Worm (Caenorhabditis elegans) whole organism, L2 larva: ENCODE data around the gene R03E9.2.

Experiments used
- C34F6.9 ChIP-seq: fragments of 150-350 bp; optimal IDR thresholded peaks from 2 replicates; lab custom pipeline; 2014; ENCODE audit warnings: missing biosample characterization, missing genetic modification characterization
- F13H6.1 ChIP-seq: sonication (generic microtip); optimal IDR thresholded peaks from 2 replicates; lab custom pipeline; 2016; ENCODE audit warnings: missing genetic modification characterization, missing compliant biosample characterization
- Y55F3AM.14 ChIP-seq: fragments of 200-800 bp; sonication (Bioruptor generic); optimal IDR thresholded peaks from 2 replicates; lab custom pipeline; 2018; ENCODE audit warnings: mild to moderate bottlenecking, missing genetic modification characterization, missing compliant biosample characterization
- alr-1 ChIP-seq: fragments of 150-350 bp; optimal IDR thresholded peaks from 2 replicates; lab custom pipeline; 2014; ENCODE audit warnings: missing biosample characterization, missing genetic modification characterization
- aly-2 ChIP-seq: fragments of 150-350 bp; optimal IDR thresholded peaks from 2 replicates; lab custom pipeline; 2014; ENCODE audit warnings: missing biosample characterization, missing genetic modification characterization
- ama-1 ChIP-seq: fragments of 150-350 bp; optimal IDR thresholded peaks from 2 replicates; lab custom pipeline; 2018; ENCODE audit warnings: inconsistent platforms
- ceh-82 ChIP-seq: fragments of 150-350 bp; optimal IDR thresholded peaks from 2 replicates; lab custom pipeline; 2014; ENCODE audit warnings: missing biosample characterization, missing genetic modification characterization
- crh-2 ChIP-seq: sonication (generic microtip); optimal IDR thresholded peaks from 2 replicates; lab custom pipeline; 2017; ENCODE audit warnings: missing biosample characterization, missing genetic modification characterization
- dmd-4 ChIP-seq: sonication (generic microtip); optimal IDR thresholded peaks from 2 replicates; lab custom pipeline; 2017; ENCODE audit warnings: missing biosample characterization, missing genetic modification characterization
- fos-1 ChIP-seq: fragments of 150-350 bp; optimal IDR thresholded peaks from 2 replicates; lab custom pipeline; 2014; ENCODE audit warnings: missing biosample characterization, missing genetic modification characterization
- gmeb-1 ChIP-seq: fragments of 150-350 bp; optimal IDR thresholded peaks from 2 replicates; lab custom pipeline; 2014; ENCODE audit warnings: missing biosample characterization, missing genetic modification characterization
- lin-39 ChIP-seq: fragments of 150-350 bp; optimal IDR thresholded peaks from 2 replicates; lab custom pipeline; 2014; ENCODE audit warnings: missing biosample characterization, missing genetic modification reagents, missing genetic modification characterization
- mab-5 ChIP-seq: fragments of 150-350 bp; optimal IDR thresholded peaks from 2 replicates; lab custom pipeline; 2014; ENCODE audit warnings: missing biosample characterization, missing genetic modification characterization
- nhr-12 ChIP-seq: fragments of 150-350 bp; optimal IDR thresholded peaks from 2 replicates; lab custom pipeline; 2014; ENCODE audit warnings: missing biosample characterization, missing genetic modification characterization
- nhr-23 ChIP-seq: fragments of 150-350 bp; optimal IDR thresholded peaks from 2 replicates; lab custom pipeline; 2014; ENCODE audit warnings: missing biosample characterization, missing genetic modification reagents, missing genetic modification characterization
- nhr-237 ChIP-seq: fragments of 150-350 bp; optimal IDR thresholded peaks from 2 replicates; lab custom pipeline; 2014; ENCODE audit warnings: missing biosample characterization, missing genetic modification characterization
- nhr-77 ChIP-seq: fragments of 150-350 bp; optimal IDR thresholded peaks from 2 replicates; lab custom pipeline; 2014; ENCODE audit warnings: missing biosample characterization, missing genetic modification characterization
- peb-1 ChIP-seq: fragments of 150-350 bp; optimal IDR thresholded peaks from 2 replicates; lab custom pipeline; 2014; ENCODE audit warnings: missing biosample characterization, missing genetic modification characterization
- sem-4 ChIP-seq: fragments of 150-350 bp; optimal IDR thresholded peaks from 2 replicates; lab custom pipeline; 2014; ENCODE audit warnings: missing biosample characterization, missing genetic modification reagents, missing genetic modification characterization
- sma-3 ChIP-seq: sonication (generic microtip); optimal IDR thresholded peaks from 2 replicates; lab custom pipeline; 2016; ENCODE audit warnings: missing genetic modification reagents, missing genetic modification characterization, missing compliant biosample characterization
- sma-9 ChIP-seq, 2 experiments: fragments of 150-350 bp in 1 of 2; sonication (generic microtip) in 1 of 2; optimal IDR thresholded peaks; 2 replicates each; lab custom pipeline; 2014 to 2016; ENCODE audit warnings: missing genetic modification characterization in 2 of 2, mild to moderate bottlenecking in 1 of 2, missing biosample characterization in 1 of 2, missing compliant biosample characterization in 1 of 2, missing genetic modification reagents in 1 of 2, moderate library complexity in 1 of 2
- snpc-4 ChIP-seq: fragments of 150-350 bp; optimal IDR thresholded peaks from 2 replicates; lab custom pipeline; 2014; ENCODE audit warnings: missing biosample characterization, missing genetic modification characterization
- zag-1 ChIP-seq: fragments of 150-350 bp; optimal IDR thresholded peaks from 2 replicates; lab custom pipeline; 2014; ENCODE audit warnings: missing biosample characterization, missing genetic modification characterization
- ztf-4 ChIP-seq: fragments of 150-350 bp; optimal IDR thresholded peaks from 2 replicates; lab custom pipeline; 2014; ENCODE audit warnings: missing biosample characterization, missing genetic modification characterization

The R03E9.2 gene

DNA sequence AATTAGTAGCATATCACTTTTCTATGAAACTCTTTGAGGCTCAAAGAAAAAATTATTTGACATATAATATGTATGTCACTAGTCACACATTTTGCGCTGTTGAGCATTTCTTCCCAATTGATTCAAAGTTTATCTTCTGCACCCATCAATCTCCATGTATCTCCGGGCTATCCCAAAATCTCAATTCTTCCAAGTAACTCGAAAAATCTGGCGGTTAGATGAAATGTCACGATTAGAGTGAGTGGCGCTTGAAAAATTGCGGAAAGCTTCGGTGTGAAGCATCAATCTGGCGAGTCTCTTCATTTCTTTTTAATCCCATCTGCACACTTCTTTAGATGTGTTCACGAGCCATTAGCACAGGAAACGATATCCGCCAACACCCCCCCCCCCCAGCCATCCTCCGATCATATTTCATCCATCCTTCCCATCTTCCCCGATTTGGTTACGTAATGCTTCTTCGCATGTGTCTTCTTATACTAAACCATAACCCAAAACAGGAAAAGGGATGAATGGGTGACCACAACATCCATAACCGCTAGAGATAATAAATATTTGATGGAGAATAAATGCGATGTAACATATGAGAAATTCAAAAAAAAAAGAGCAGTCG lies 44.0 kb downstream of the R03E9.2 start:
- TF ChIP-seq peb-1 (tag; lab: Kevin White, UChicago) (no peak), mab-5 (tag; lab: Kevin White, UChicago) (peak; percentile 50), alr-1 (tag; lab: Kevin White, UChicago) (no peak), sma-3 (GFP tag; lab: Kevin White, UChicago) (no peak), ztf-4 (tag; lab: Kevin White, UChicago) (no peak), sma-9 (GFP tag; optimal IDR thresholded peaks at IDR 0.05; lab: Kevin White, UChicago) (peak; percentile 6), sma-9 (tag; optimal IDR thresholded peaks at IDR 0.05; lab: Kevin White, UChicago) (no peak), fos-1 (tag; lab: Kevin White, UChicago) (no peak), ceh-82 (no peak), zag-1 (tag; lab: Kevin White, UChicago) (peak; percentile 19), nhr-23 (tag; lab: Kevin White, UChicago) (peak; percentile 33), lin-39 (no peak), nhr-77 (no peak), nhr-237 (tag; lab: Kevin White, UChicago) (no peak), dmd-4 (tag; lab: Kevin White, UChicago) (no peak), gmeb-1 (no peak), aly-2 (no peak), nhr-12 (no peak), crh-2 (tag; lab: Kevin White, UChicago) (no peak)

DNA sequence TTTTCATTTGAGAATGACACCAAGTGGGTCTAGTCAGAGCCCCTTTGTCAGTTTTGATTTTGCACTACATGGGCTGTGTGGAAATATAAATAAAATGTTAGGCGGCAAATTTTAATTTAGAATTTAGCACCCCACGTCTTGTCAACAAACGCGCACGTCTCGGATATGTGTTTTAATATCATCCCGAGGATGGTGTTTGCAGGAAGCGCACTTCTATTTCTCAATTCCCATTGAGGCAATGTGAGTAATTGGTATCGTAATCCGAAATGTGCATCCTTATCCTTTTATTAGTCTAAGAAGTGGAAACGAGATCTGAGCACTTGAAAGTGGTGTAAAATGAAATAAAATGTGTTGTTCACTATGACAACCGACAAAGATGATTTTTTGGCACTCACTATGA lies 45.3 kb downstream of the R03E9.2 start:
- no peak for TF ChIP-seq sem-4 (tag; lab: Kevin White, UChicago)
- no peak for TF ChIP-seq ama-1 (lab: Kevin White, UChicago)
- TF ChIP-seq F13H6.1 (tag; lab: Kevin White, UChicago): no peak
- TF ChIP-seq Y55F3AM.14 (GFP tag; lab: Kevin White, UChicago): no peak

DNA sequence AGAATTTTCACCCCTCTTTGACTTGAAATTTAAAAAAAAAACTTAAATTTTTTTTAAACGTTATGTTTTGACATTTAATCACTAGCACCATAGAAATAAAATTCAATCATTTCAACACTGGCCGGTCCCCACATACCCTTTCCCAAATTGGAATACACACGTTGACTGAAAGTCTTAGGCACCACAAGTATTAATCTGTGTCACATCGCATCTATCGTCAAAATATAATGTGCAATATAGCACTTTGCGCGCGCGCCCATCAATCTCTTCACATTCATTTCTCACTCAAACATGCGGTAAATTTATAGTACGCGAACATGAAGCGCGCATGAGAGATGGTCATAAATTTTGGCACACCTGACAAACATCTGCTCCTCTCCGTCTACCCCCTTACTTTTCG lies 45.8 kb downstream of the R03E9.2 start:
- TF ChIP-seq fos-1 (tag; lab: Kevin White, UChicago) (no peak), snpc-4 (tag; lab: Kevin White, UChicago) (no peak), sem-4 (tag; lab: Kevin White, UChicago) (no peak), nhr-237 (tag; lab: Kevin White, UChicago) (no peak), mab-5 (tag; lab: Kevin White, UChicago) (peak; percentile 20)

DNA sequence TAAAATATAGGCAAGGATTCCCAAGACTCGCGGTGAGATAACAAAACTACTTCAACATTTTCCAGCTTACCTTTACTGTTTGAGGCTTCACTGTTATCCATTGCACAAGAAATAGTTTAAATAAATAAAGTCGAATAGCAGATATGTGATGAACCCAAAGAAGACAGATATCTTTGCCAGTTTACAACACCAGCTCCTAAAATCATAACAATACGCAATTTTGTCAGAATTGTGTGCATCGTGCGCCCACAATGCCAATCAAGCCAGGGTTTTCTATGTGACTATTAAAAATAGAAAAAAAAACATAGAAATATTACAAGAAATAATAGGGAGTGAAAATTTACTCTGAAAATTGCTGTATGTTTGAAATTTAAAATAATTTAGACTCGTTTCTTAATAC lies 50.4 kb downstream of the R03E9.2 start, which contains the start of gene F38B6.8:
F38B6.8 (minus strand) TSS at position 101 of the 400 bp plus-strand sequence.
- TF ChIP-seq C34F6.9 (tag; lab: Kevin White, UChicago): no peak
